Worm (Caenorhabditis elegans) whole organism, L4 larva: ENCODE data around the gene C05E4.15.

ENCODE experiments used
- ces-1 ChIP-seq: fragments of 150-350 bp; sonication (generic microtip); optimal IDR thresholded peaks from 4 replicates; lab custom pipeline; 2014; ENCODE audit warnings: missing biosample characterization, missing genetic modification reagents, missing genetic modification characterization
- mdl-1 ChIP-seq, 2 experiments: fragments of 150-350 bp in 1 of 2; sonication (generic microtip) in 1 of 2; optimal IDR thresholded peaks; 2 replicates each; lab custom pipeline; 2014 to 2017; ENCODE audit warnings: missing biosample characterization in 2 of 2, missing genetic modification characterization in 2 of 2
- nhr-28 ChIP-seq: fragments of 150-350 bp; optimal IDR thresholded peaks from 2 replicates; lab custom pipeline; 2014; ENCODE audit warnings: missing biosample characterization, missing genetic modification characterization
- unc-130 ChIP-seq: sonication (generic microtip); optimal IDR thresholded peaks from 2 replicates; lab custom pipeline; 2016; ENCODE audit warnings: missing genetic modification reagents, missing genetic modification characterization, missing compliant biosample characterization
- vab-7 ChIP-seq: fragments of 200-800 bp; sonication (Bioruptor generic); IDR thresholded peaks from 2 replicates; pipeline ENCODE4 v1.3.6; 2022; ENCODE audit warnings: missing genetic modification reagents, missing genetic modification characterization, missing compliant biosample characterization
- zag-1 ChIP-seq: fragments of 150-350 bp; optimal IDR thresholded peaks from 2 replicates; lab custom pipeline; 2014; ENCODE audit warnings: missing biosample characterization, missing genetic modification characterization
- ztf-11 ChIP-seq: fragments of 150-350 bp; optimal IDR thresholded peaks from 2 replicates; lab custom pipeline; 2014; ENCODE audit warnings: missing biosample characterization, missing genetic modification characterization

DNA sequence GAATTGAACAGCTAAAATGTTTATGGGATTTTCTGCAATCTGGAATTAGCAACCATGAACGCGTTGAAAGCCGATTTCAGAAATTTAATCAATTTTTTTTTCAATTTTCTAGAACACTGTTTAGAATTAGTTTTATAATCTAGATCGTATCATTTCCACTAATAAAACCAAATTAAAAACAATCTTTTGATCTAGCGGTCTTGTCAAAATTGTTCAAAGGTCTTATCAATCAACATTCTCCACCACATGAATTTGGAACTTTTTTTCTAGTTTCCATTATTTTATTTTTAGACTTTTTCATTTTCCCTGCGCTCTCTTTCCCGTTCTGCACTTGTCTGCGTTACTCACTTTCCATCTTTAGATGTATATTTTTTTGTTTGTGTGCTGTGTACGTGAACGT, 1.2 kb upstream of the C05E4.15 start, which contains the start of gene srp-2:
- TF ChIP-seq vab-7 (GFP tag; lab: Robert Waterston, UW) (no peak), zag-1 (no peak), ztf-11 (tag; lab: Kevin White, UChicago) (no peak), ces-1 (GFP tag; lab: Kevin White, UChicago) (no peak), unc-130 (GFP tag; lab: Kevin White, UChicago) (no peak), nhr-28 (tag; lab: Kevin White, UChicago) (no peak), mdl-1 (tag; optimal IDR thresholded peaks at IDR 0.05; lab: Kevin White, UChicago) (no peak)
